Worm (Caenorhabditis elegans) whole organism, L3 larva: Measurements from ENCODE around the gene srd-40.

ENCODE experiments used
- ama-1 ChIP-seq: fragments of 150-350 bp; optimal IDR thresholded peaks from 2 replicates; lab custom pipeline; 2018
- ceh-82 ChIP-seq: fragments of 150-350 bp; optimal IDR thresholded peaks from 2 replicates; lab custom pipeline; 2014; ENCODE audit warnings: missing biosample characterization, missing genetic modification characterization
- nhr-11 ChIP-seq: fragments of 150-350 bp; optimal IDR thresholded peaks from 2 replicates; lab custom pipeline; 2014; ENCODE audit warnings: missing biosample characterization, missing genetic modification characterization
- nhr-237 ChIP-seq: fragments of 150-350 bp; optimal IDR thresholded peaks from 2 replicates; lab custom pipeline; 2014; ENCODE audit warnings: missing biosample characterization, missing genetic modification characterization
- nhr-28 ChIP-seq: fragments of 150-350 bp; optimal IDR thresholded peaks from 2 replicates; lab custom pipeline; 2014; ENCODE audit warnings: missing biosample characterization, missing genetic modification characterization
- nhr-76 ChIP-seq: fragments of 150-350 bp; sonication (generic microtip); optimal IDR thresholded peaks from 5 replicates; lab custom pipeline; 2014; ENCODE audit warnings: missing biosample characterization, missing genetic modification characterization
- tbx-2 ChIP-seq: sonication (generic microtip); optimal IDR thresholded peaks from 2 replicates; lab custom pipeline; 2016; ENCODE audit warnings: mild to moderate bottlenecking, missing genetic modification characterization, missing compliant biosample characterization
- unc-62 ChIP-seq: fragments of 150-350 bp; sonication (generic microtip); optimal IDR thresholded peaks from 4 replicates; lab custom pipeline; 2014; ENCODE audit warnings: missing biosample characterization, missing genetic modification reagents, missing genetic modification characterization

DNA sequence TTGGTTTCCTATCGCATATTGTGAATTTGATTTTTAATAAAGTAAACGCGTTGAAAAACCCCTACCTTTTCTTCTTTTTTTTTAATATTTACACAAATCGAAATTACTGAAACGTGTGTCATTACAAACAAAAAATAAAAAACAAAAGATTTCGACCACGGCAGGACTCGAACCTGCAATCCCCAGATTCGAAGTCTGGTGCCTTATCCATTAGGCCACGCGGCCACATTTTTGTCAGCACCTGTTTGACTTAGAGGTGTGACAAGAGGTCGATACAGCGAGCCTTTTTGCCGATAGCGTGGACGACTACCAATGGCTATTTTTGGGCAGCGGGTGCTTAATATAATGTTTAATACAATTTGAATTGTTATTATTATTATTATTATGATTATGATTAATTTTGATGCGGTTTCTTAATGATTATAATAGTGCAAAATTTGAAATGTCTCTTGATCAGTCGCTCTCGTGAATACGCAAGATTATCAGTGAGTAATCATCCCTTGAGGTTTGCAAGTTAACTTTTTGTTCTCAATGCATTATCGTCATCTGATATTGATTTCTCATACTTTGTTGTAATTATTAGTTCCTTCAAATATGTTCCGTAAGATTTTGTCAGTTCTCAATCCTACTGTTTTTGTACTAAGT lies 14.4 kb downstream of the srd-40 start, which contains the start of gene srd-44:
- no peak for TF ChIP-seq ama-1
- no peak for TF ChIP-seq nhr-76
- no peak for TF ChIP-seq tbx-2 (tag; lab: Kevin White, UChicago)
- TF ChIP-seq nhr-237 = no peak
- TF ChIP-seq nhr-28 (tag; lab: Kevin White, UChicago) = no peak
- no peak for TF ChIP-seq unc-62 (GFP tag; lab: Kevin White, UChicago)
- TF ChIP-seq nhr-11 = no peak
- TF ChIP-seq ceh-82 (tag; lab: Kevin White, UChicago) = no peak
